Worm (Caenorhabditis elegans): ENCODE data around the gene cest-17.

ce11 chrV:8195889-8196418, 7.2 kb upstream of the cest-17 start, which contains the start of gene F20D6.10:
- TF ChIP-seq unc-62 (GFP tag; optimal IDR thresholded peaks at IDR 0.05) (no peak), lir-3 (tag; optimal IDR thresholded peaks at IDR 0.05; ENCODE audit: poor library complexity) (no peak), ama-1 (optimal IDR thresholded peaks at IDR 0.05) (no peak), tlp-1 (tag; optimal IDR thresholded peaks at IDR 0.05) (no peak), mdl-1 (tag; optimal IDR thresholded peaks at IDR 0.05) (no peak), nhr-12 (tag; optimal IDR thresholded peaks at IDR 0.05) (no peak), lin-15B (tag; optimal IDR thresholded peaks at IDR 0.05) (no peak), fkh-10 (GFP tag; optimal IDR thresholded peaks at IDR 0.05) (no peak), skn-1 (tag; optimal IDR thresholded peaks at IDR 0.05) (no peak), ceh-82 (tag; optimal IDR thresholded peaks at IDR 0.05) (no peak), egl-27 (tag; optimal IDR thresholded peaks at IDR 0.05) (no peak), ztf-4 (tag; optimal IDR thresholded peaks at IDR 0.05) (no peak), nhr-11 (tag; optimal IDR thresholded peaks at IDR 0.05) (no peak), hlh-17 (GFP tag; optimal IDR thresholded peaks at IDR 0.05; ENCODE audit: borderline replicate concordance) (no peak)

All from whole organism, L1 larva.